Fruit fly (Drosophila melanogaster): ENCODE results near the gene CG10064.

DNA sequence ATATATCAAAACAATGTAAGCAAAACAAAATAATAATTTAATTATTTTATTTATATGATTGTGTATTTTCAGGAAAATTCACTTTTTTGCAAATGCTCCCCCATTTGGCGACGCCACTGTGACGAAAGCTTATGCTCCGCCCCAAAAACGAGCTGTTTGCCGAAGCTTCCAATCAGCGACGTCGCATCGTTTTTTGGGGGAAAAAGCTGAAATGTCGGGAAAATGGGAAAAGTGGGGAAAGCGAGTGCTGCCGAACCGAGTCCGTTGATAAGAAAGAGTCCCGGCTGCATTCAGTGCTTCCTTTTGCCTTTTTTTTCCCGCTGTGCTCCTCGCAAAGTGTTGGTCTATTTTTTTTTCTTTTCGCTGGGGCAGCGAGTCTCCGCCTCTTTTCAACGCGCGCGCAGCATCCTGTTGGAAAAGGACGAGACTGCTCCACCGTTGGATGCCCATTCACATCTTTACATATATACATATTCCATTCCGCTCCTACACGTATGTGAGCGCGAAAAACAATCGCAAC is 32.8 kb downstream of the CG10064 start:
- TF ChIP-seq Sin3A (optimal IDR thresholded peaks at IDR 0.05) (no peak), psq (optimal IDR thresholded peaks at IDR 0.05) (no peak), h (optimal IDR thresholded peaks at IDR 0.05) (no peak)
